Worm (Caenorhabditis elegans) whole organism, midembryonic: ENCODE data around the gene spp-26.

Experiments used
- flt-1 ChIP-seq: fragments of 200-800 bp; sonication (Bioruptor generic); IDR thresholded peaks from 2 replicates; pipeline ENCODE4 v1.3.6; 2022; ENCODE audit warnings: missing genetic modification characterization, missing compliant biosample characterization
- tab-1 ChIP-seq: fragments of 200-800 bp; sonication (Bioruptor generic); IDR thresholded peaks from 2 replicates; pipeline ENCODE4 v1.3.6; 2022; ENCODE audit warnings: missing genetic modification characterization, missing compliant biosample characterization

DNA sequence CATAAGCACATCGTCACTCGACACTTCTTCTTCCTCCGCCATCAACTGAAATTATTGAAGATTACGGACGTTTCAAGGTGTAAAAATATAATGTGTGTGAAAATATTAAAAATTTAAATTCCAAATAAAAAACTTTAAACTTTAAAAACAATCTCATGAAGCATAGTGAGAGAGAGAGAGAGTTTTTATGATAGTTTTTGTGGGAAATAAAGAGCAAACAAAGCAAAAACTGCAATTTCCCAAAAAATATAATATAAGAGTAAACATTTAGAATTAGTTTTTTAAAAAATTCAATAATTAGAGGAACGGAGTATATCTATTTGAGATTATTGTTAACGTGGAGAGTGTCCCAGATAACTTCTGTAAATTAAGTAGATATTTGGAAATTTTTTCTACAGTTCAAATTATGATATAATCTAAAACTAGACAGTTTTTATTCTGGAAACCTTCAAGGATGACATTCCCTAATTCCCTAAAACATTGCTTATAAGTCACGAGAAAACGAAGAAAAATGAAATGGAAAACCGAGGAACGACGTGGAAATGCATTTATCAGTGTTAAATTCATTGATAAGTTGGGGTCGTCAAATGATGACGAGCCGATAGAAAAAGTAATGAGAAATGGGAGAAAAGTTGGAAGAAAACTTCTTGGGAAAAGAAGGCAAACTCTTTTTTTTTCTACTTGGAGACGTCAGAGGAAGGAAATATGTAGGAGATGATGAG lies 12.4 kb downstream of the spp-26 start, which contains the start of gene dre-1:
- no peak for TF ChIP-seq tab-1
- no peak for TF ChIP-seq flt-1
